Worm (Caenorhabditis elegans) whole organism, L1 larva: ENCODE measurements around the gene Y57G11C.8.

ENCODE experiments used
- C04F5.9 ChIP-seq: sonication (generic microtip); optimal IDR thresholded peaks from 2 replicates; lab custom pipeline; 2016; ENCODE audit warnings: missing genetic modification characterization, missing compliant biosample characterization
- C34B4.2 ChIP-seq: sonication (generic microtip); optimal IDR thresholded peaks from 2 replicates; lab custom pipeline; 2017; ENCODE audit warnings: mild to moderate bottlenecking, missing genetic modification characterization, missing compliant biosample characterization
- F16B12.6 ChIP-seq: fragments of 150-350 bp; optimal IDR thresholded peaks from 2 replicates; lab custom pipeline; 2014; ENCODE audit warnings: missing biosample characterization, missing genetic modification characterization
- Y116A8C.19 ChIP-seq: sonication (generic microtip); optimal IDR thresholded peaks from 2 replicates; lab custom pipeline; 2016; ENCODE audit warnings: missing compliant biosample characterization, missing genetic modification characterization, borderline replicate concordance
- alr-1 ChIP-seq: fragments of 200-800 bp; sonication (Bioruptor generic); optimal IDR thresholded peaks from 2 replicates; lab custom pipeline; 2018; ENCODE audit warnings: borderline replicate concordance, mild to moderate bottlenecking, missing genetic modification characterization, missing compliant biosample characterization
- aly-2 ChIP-seq: fragments of 150-350 bp; optimal IDR thresholded peaks from 2 replicates; lab custom pipeline; 2014; ENCODE audit warnings: missing biosample characterization, missing genetic modification characterization
- ama-1 ChIP-seq: fragments of 150-350 bp; optimal IDR thresholded peaks from 2 replicates; lab custom pipeline; 2014
- blmp-1 ChIP-seq: fragments of 150-350 bp; optimal IDR thresholded peaks from 2 replicates; lab custom pipeline; 2014; ENCODE audit warnings: missing biosample characterization, missing genetic modification characterization
- ceh-8 ChIP-seq: fragments of 200-800 bp; sonication (Bioruptor generic); optimal IDR thresholded peaks from 2 replicates; lab custom pipeline; 2018; ENCODE audit warnings: mild to moderate bottlenecking, missing genetic modification characterization, moderate library complexity, missing compliant biosample characterization
- dpl-1 ChIP-seq, 3 experiments: fragments of 150-350 bp in 2 of 3; sonication (generic microtip) in 1 of 3; optimal IDR thresholded peaks; 2 replicates each; lab custom pipeline; 2014 to 2017; ENCODE audit warnings: missing biosample characterization in 3 of 3, missing genetic modification characterization in 3 of 3, missing genetic modification reagents in 3 of 3
- dsc-1 ChIP-seq: sonication (generic microtip); optimal IDR thresholded peaks from 2 replicates; lab custom pipeline; 2016; ENCODE audit warnings: mild to moderate bottlenecking, missing genetic modification characterization, missing compliant biosample characterization
- efl-1 ChIP-seq, 4 experiments: fragments of 150-350 bp; optimal IDR thresholded peaks in 3 of 4; peaks in 1 of 4; 1 replicate in 1 of 4; 2 replicates in 3 of 4; lab custom pipeline; 2014; ENCODE audit warnings: missing biosample characterization in 2 of 4, missing genetic modification characterization in 2 of 4, missing genetic modification reagents in 2 of 4
- egl-27 ChIP-seq, 2 experiments: fragments of 150-350 bp in 1 of 2; sonication (generic microtip); optimal IDR thresholded peaks; 3 replicates each; lab custom pipeline; 2017 to 2018; ENCODE audit warnings: missing biosample characterization in 2 of 2, missing genetic modification characterization in 2 of 2, missing genetic modification reagents in 2 of 2
- elt-3 ChIP-seq, 6 experiments: fragments of 150-350 bp in 1 of 6; sonication (generic microtip); optimal IDR thresholded peaks; 2 replicates each; lab custom pipeline; 2017 to 2018; ENCODE audit warnings: missing biosample characterization in 6 of 6, missing genetic modification characterization in 6 of 6, inconsistent platforms in 1 of 6
- ets-5 ChIP-seq: fragments of 200-800 bp; sonication (Bioruptor generic); IDR thresholded peaks from 2 replicates; pipeline ENCODE4 v1.3.6; 2022; ENCODE audit warnings: missing genetic modification characterization, missing compliant biosample characterization
- fos-1 ChIP-seq: fragments of 150-350 bp; optimal IDR thresholded peaks from 2 replicates; lab custom pipeline; 2014; ENCODE audit warnings: missing biosample characterization, missing genetic modification characterization
- hpl-2 ChIP-seq: fragments of 150-350 bp; optimal IDR thresholded peaks from 2 replicates; lab custom pipeline; 2014; ENCODE audit warnings: missing biosample characterization, missing genetic modification reagents, missing genetic modification characterization
- irx-1 ChIP-seq: sonication (generic microtip); optimal IDR thresholded peaks from 2 replicates; lab custom pipeline; 2016; ENCODE audit warnings: missing genetic modification characterization, missing compliant biosample characterization
- isw-1 ChIP-seq: fragments of 200-800 bp; sonication (Bioruptor generic); IDR thresholded peaks from 2 replicates; pipeline ENCODE4 v1.3.6; 2022; ENCODE audit warnings: missing genetic modification characterization, missing compliant biosample characterization
- lin-13 ChIP-seq: fragments of 150-350 bp; optimal IDR thresholded peaks from 2 replicates; lab custom pipeline; 2014; ENCODE audit warnings: missing biosample characterization, missing genetic modification reagents, missing genetic modification characterization
- lin-14 ChIP-seq: fragments of 200-800 bp; sonication (Bioruptor generic); optimal IDR thresholded peaks from 2 replicates; lab custom pipeline; 2018; ENCODE audit warnings: mild to moderate bottlenecking, missing genetic modification characterization, moderate library complexity, missing compliant biosample characterization
- lin-15B ChIP-seq: fragments of 150-350 bp; sonication (generic microtip); optimal IDR thresholded peaks from 3 replicates; lab custom pipeline; 2014; ENCODE audit warnings: missing biosample characterization, missing genetic modification characterization
- lin-39 ChIP-seq: fragments of 150-350 bp; optimal IDR thresholded peaks from 2 replicates; lab custom pipeline; 2014; ENCODE audit warnings: missing biosample characterization, missing genetic modification reagents, missing genetic modification characterization
- lir-3 ChIP-seq: sonication (generic microtip); optimal IDR thresholded peaks from 2 replicates; lab custom pipeline; 2016; ENCODE audit warnings: mild to moderate bottlenecking, missing genetic modification characterization, moderate library complexity, missing compliant biosample characterization; ENCODE audit not compliant: poor library complexity
- mab-9 ChIP-seq: fragments of 200-800 bp; sonication (Bioruptor generic); IDR thresholded peaks from 2 replicates; pipeline ENCODE4 v1.3.6; 2022; ENCODE audit warnings: missing genetic modification reagents, missing genetic modification characterization, missing compliant biosample characterization
- mdl-1 ChIP-seq, 2 experiments: fragments of 150-350 bp; optimal IDR thresholded peaks; 2 replicates each; lab custom pipeline; 2014 to 2017; ENCODE audit warnings: missing biosample characterization in 2 of 2, missing genetic modification characterization in 2 of 2, inconsistent platforms in 1 of 2
- mef-2 ChIP-seq: fragments of 150-350 bp; optimal IDR thresholded peaks from 2 replicates; lab custom pipeline; 2014; ENCODE audit warnings: missing biosample characterization, missing genetic modification characterization
- nhr-28 ChIP-seq: fragments of 150-350 bp; optimal IDR thresholded peaks from 2 replicates; lab custom pipeline; 2014; ENCODE audit warnings: missing biosample characterization, missing genetic modification characterization
- nhr-47 ChIP-seq: sonication (generic microtip); optimal IDR thresholded peaks from 2 replicates; lab custom pipeline; 2016; ENCODE audit warnings: mild to moderate bottlenecking, missing genetic modification characterization, moderate library complexity, missing compliant biosample characterization
- nhr-71 ChIP-seq: sonication (generic microtip); optimal IDR thresholded peaks from 2 replicates; lab custom pipeline; 2016; ENCODE audit warnings: mild to moderate bottlenecking, missing genetic modification characterization, moderate library complexity, missing compliant biosample characterization
- nhr-76 ChIP-seq: sonication (generic microtip); optimal IDR thresholded peaks from 2 replicates; lab custom pipeline; 2017; ENCODE audit warnings: missing biosample characterization, missing genetic modification characterization
- nhr-90 ChIP-seq: sonication (generic microtip); optimal IDR thresholded peaks from 2 replicates; lab custom pipeline; 2016; ENCODE audit warnings: mild to moderate bottlenecking, missing genetic modification characterization, missing compliant biosample characterization; ENCODE audit not compliant: poor library complexity
- pqm-1 ChIP-seq: sonication (generic microtip); optimal IDR thresholded peaks from 3 replicates; lab custom pipeline; 2017; ENCODE audit warnings: missing biosample characterization, missing genetic modification characterization
- skn-1 ChIP-seq: fragments of 150-350 bp; optimal IDR thresholded peaks from 2 replicates; lab custom pipeline; 2014; ENCODE audit warnings: missing biosample characterization, missing genetic modification characterization
- snpc-4 ChIP-seq: fragments of 150-350 bp; optimal IDR thresholded peaks from 2 replicates; lab custom pipeline; 2014; ENCODE audit warnings: missing biosample characterization, missing genetic modification characterization
- sox-4 ChIP-seq: sonication (generic microtip); optimal IDR thresholded peaks from 2 replicates; lab custom pipeline; 2016; ENCODE audit warnings: missing genetic modification characterization, missing compliant biosample characterization
- sptf-1 ChIP-seq: fragments of 150-350 bp; optimal IDR thresholded peaks from 2 replicates; lab custom pipeline; 2014; ENCODE audit warnings: missing biosample characterization, missing genetic modification characterization
- swsn-7 ChIP-seq: sonication (generic microtip); optimal IDR thresholded peaks from 2 replicates; lab custom pipeline; 2016; ENCODE audit warnings: missing genetic modification characterization, missing compliant biosample characterization
- tlp-1 ChIP-seq: fragments of 150-350 bp; optimal IDR thresholded peaks from 2 replicates; lab custom pipeline; 2014; ENCODE audit warnings: missing biosample characterization, missing genetic modification characterization
- unc-30 ChIP-seq: sonication (generic microtip); optimal IDR thresholded peaks from 2 replicates; lab custom pipeline; 2017; ENCODE audit warnings: missing biosample characterization, missing genetic modification characterization
- unc-62 ChIP-seq: fragments of 150-350 bp; optimal IDR thresholded peaks from 2 replicates; lab custom pipeline; 2014; ENCODE audit warnings: missing biosample characterization, missing genetic modification reagents, missing genetic modification characterization
- unc-98 ChIP-seq: fragments of 200-800 bp; sonication (Bioruptor generic); IDR thresholded peaks from 2 replicates; pipeline ENCODE4 v1.3.6; 2022; ENCODE audit warnings: missing genetic modification characterization, missing compliant biosample characterization
- vab-15 ChIP-seq: sonication (generic microtip); optimal IDR thresholded peaks from 2 replicates; lab custom pipeline; 2017; ENCODE audit warnings: missing genotype, mild to moderate bottlenecking, missing genetic modification characterization, missing compliant biosample characterization
- xbp-1 ChIP-seq: sonication (generic microtip); optimal IDR thresholded peaks from 2 replicates; lab custom pipeline; 2016; ENCODE audit warnings: missing genetic modification characterization, missing compliant biosample characterization
- zag-1 ChIP-seq: fragments of 150-350 bp; optimal IDR thresholded peaks from 2 replicates; lab custom pipeline; 2014; ENCODE audit warnings: missing biosample characterization, missing genetic modification characterization
- zip-4 ChIP-seq: fragments of 200-800 bp; sonication (Bioruptor generic); optimal IDR thresholded peaks from 2 replicates; lab custom pipeline; 2018; ENCODE audit warnings: mild to moderate bottlenecking, missing genetic modification characterization, moderate library complexity, missing compliant biosample characterization
- ztf-4 ChIP-seq: fragments of 150-350 bp; optimal IDR thresholded peaks from 2 replicates; lab custom pipeline; 2014; ENCODE audit warnings: missing biosample characterization, missing genetic modification characterization

The Y57G11C.8 gene

ce11 chrIV:14782211-14782610, 574 bp downstream of the Y57G11C.8 start, which contains the start of gene Y57G11C.1130:
Gene Y57G11C.1130 (plus strand): TSS chrIV:14782511.
- no peak for TF ChIP-seq nhr-76
- TF ChIP-seq nhr-28 (tag; lab: Kevin White, UChicago) = no peak
- TF ChIP-seq unc-62 (GFP tag; lab: Kevin White, UChicago) = no peak
- no peak for TF ChIP-seq ztf-4 (tag; lab: Kevin White, UChicago)
- TF ChIP-seq lin-14 (GFP tag; lab: Kevin White, UChicago) = no peak
- TF ChIP-seq mab-9 = no peak
- no peak for TF ChIP-seq dpl-1 (GFP tag; optimal IDR thresholded peaks at IDR 0.05; lab: Kevin White, UChicago)
- TF ChIP-seq egl-27 (tag; optimal IDR thresholded peaks at IDR 0.05; lab: Kevin White, UChicago) = no peak
- no peak for TF ChIP-seq pqm-1 (tag; lab: Kevin White, UChicago)
- TF ChIP-seq sptf-1 (tag; lab: Kevin White, UChicago) = no peak
- no peak for TF ChIP-seq aly-2 (tag; lab: Kevin White, UChicago)
- TF ChIP-seq ama-1 (lab: Kevin White, UChicago) = no peak
- TF ChIP-seq Y116A8C.19 = no peak
- TF ChIP-seq zip-4 = no peak
- TF ChIP-seq lin-39 (tag; lab: Kevin White, UChicago) = no peak
- TF ChIP-seq F16B12.6 (tag; lab: Kevin White, UChicago) = no peak
- TF ChIP-seq ceh-8 = no peak
- no peak for TF ChIP-seq snpc-4 (tag; lab: Kevin White, UChicago)
- no peak for TF ChIP-seq zag-1 (tag; lab: Kevin White, UChicago)
- no peak for TF ChIP-seq irx-1 (tag; lab: Kevin White, UChicago)

- no peak for TF ChIP-seq isw-1 (GFP tag; lab: Robert Waterston, UW)
- no peak for TF ChIP-seq egl-27 (tag; optimal IDR thresholded peaks at IDR 0.05; lab: Kevin White, UChicago)
- TF ChIP-seq unc-98 = no peak
- no peak for TF ChIP-seq dsc-1 (tag; lab: Kevin White, UChicago)
- no peak for TF ChIP-seq hpl-2 (GFP tag; lab: Kevin White, UChicago)
- TF ChIP-seq vab-15 = no peak
- TF ChIP-seq unc-30 (tag; lab: Kevin White, UChicago) = no peak
- TF ChIP-seq elt-3 (tag; optimal IDR thresholded peaks at IDR 0.05; lab: Kevin White, UChicago) = no peak
- no peak for TF ChIP-seq blmp-1
- no peak for TF ChIP-seq mef-2 (tag; lab: Kevin White, UChicago)
- TF ChIP-seq alr-1 (tag; lab: Kevin White, UChicago) = no peak
- TF ChIP-seq mdl-1 (tag; optimal IDR thresholded peaks at IDR 0.05; lab: Kevin White, UChicago) = no peak
- no peak for TF ChIP-seq lin-15B (tag; lab: Kevin White, UChicago)
- TF ChIP-seq efl-1 (optimal IDR thresholded peaks at IDR 0.05; lab: Kevin White, UChicago) = no peak
- TF ChIP-seq efl-1 (GFP tag; optimal IDR thresholded peaks at IDR 0.05 in 1 of 2; lab: Kevin White, UChicago) = no peak
- no peak for TF ChIP-seq sox-4
- no peak for TF ChIP-seq sptf-1 (tag; lab: Kevin White, UChicago)
- no peak for TF ChIP-seq aly-2 (tag; lab: Kevin White, UChicago)
Observed at ce11 chrIV:14784481-14784880, 2.8 kb downstream of the Y57G11C.8 start, which contains the start of gene nlp-56. Gene nlp-56 (minus strand): TSS chrIV:14784737.

- TF ChIP-seq swsn-7 (tag; lab: Kevin White, UChicago) (peak; percentile 76), skn-1 (tag; lab: Kevin White, UChicago) (peak; percentile 38), mdl-1 (tag; optimal IDR thresholded peaks at IDR 0.05; lab: Kevin White, UChicago) (peak in 1 of 2 experiments; percentile 37), ets-5 (GFP tag; lab: Robert Waterston, UW) (no peak), mef-2 (tag; lab: Kevin White, UChicago) (peak; percentile 17), nhr-71 (tag; lab: Kevin White, UChicago) (peak; percentile 74), C34B4.2 (no peak), lin-39 (tag; lab: Kevin White, UChicago) (no peak), nhr-47 (tag; lab: Kevin White, UChicago) (peak; percentile 65), dsc-1 (tag; lab: Kevin White, UChicago) (no peak), tlp-1 (tag; lab: Kevin White, UChicago) (no peak), C04F5.9 (tag; lab: Kevin White, UChicago) (no peak), egl-27 (tag; optimal IDR thresholded peaks at IDR 0.05; lab: Kevin White, UChicago) (no peak), lir-3 (tag; lab: Kevin White, UChicago) (peak; percentile 46), nhr-90 (peak; percentile 26), isw-1 (GFP tag; lab: Robert Waterston, UW) (peak; percentile 28), fos-1 (tag; lab: Kevin White, UChicago) (peak; percentile 9), lin-13 (GFP tag; lab: Kevin White, UChicago) (peak; percentile 7), sptf-1 (tag; lab: Kevin White, UChicago) (no peak), xbp-1 (tag; lab: Kevin White, UChicago) (peak; percentile 46), irx-1 (tag; lab: Kevin White, UChicago) (no peak), unc-30 (tag; lab: Kevin White, UChicago) (no peak)
Observed at ce11 chrIV:14786374-14787136, 4.9 kb downstream of the Y57G11C.8 start, which contains the start of gene melo-1. Gene melo-1 (plus strand): TSS chrIV:14787031.
